Fruit fly (Drosophila melanogaster) whole organism, pupa: ENCODE results near the gene XNP.

Experiments
- CG12605 ChIP-seq: fragments of 200-800 bp; sonication (Bioruptor generic); IDR thresholded peaks from 2 replicates; pipeline ENCODE4 v1.3.6; 2022; ENCODE audit warnings: missing biosample characterization, missing genetic modification characterization
- CG17806 ChIP-seq: fragments of 200-800 bp; sonication (Bioruptor generic); optimal IDR thresholded peaks from 2 replicates; lab custom pipeline; 2018; ENCODE audit warnings: missing biosample characterization, mild to moderate bottlenecking, missing genetic modification characterization, moderate library complexity
- D1 ChIP-seq: fragments of 200-800 bp; sonication (Bioruptor generic); optimal IDR thresholded peaks from 2 replicates; lab custom pipeline; 2018; ENCODE audit warnings: missing biosample characterization, mild to moderate bottlenecking, missing genetic modification characterization, moderate library complexity
- Ets98B ChIP-seq: fragments of 200-800 bp; sonication (Bioruptor generic); IDR thresholded peaks from 2 replicates; pipeline ENCODE4 v1.3.6; 2022; ENCODE audit warnings: missing biosample characterization, missing genetic modification characterization
- Snoo ChIP-seq: fragments of 200-800 bp; sonication (Bioruptor generic); optimal IDR thresholded peaks from 3 replicates; lab custom pipeline; 2017; ENCODE audit warnings: missing biosample characterization, mild to moderate bottlenecking, missing genetic modification characterization, inconsistent platforms

DNA sequence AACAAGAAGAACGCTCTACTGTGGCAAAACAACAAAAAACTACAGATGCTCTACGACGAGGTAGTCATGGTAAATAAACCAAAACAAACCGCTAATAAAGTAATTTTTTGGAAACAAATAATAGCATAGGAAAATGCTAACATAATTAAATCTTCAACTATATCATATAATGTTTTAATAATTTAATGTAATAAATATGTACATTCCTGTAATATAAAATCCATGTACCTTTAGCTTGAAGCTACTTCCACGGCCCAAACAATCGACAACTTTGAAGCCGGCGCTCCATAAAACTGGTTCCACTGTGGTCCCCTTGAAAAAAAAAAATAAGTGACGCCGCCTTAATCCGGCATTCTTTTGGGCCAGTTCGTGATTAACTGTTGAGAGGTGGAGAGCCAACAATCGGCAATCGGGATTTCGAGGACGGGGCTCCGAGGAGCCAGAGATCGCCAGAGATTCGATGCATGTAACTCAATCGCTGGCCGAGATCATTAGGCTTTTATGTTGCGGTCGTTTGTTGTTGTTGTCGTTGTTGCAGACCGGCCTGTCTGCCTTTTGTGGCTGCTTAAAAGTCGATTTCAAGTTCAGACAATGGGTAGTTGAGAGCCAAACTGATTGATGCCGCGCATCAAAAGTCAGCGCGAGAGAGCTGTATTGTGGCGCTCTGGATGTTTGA, 19.9 kb downstream of the XNP start:
- TF ChIP-seq Snoo (tag; lab: Kevin White, UChicago) (peak; percentile 87), D1 (tag; lab: Kevin White, UChicago) (peak; percentile 83), CG17806 (tag; lab: Kevin White, UChicago) (peak; percentile 93), CG12605 (GFP tag; lab: Robert Waterston, UW) (peak; percentile 70), Ets98B (peak; percentile 76)
